Worm (Caenorhabditis elegans) whole organism, early embryonic: Measurements from ENCODE around the gene fbxa-56.

ENCODE experiments used
- B0310.2 ChIP-seq: sonication (generic microtip); optimal IDR thresholded peaks from 2 replicates; lab custom pipeline; 2016; ENCODE audit warnings: mild to moderate bottlenecking, missing genetic modification characterization, missing compliant biosample characterization
- F13C5.2 ChIP-seq: sonication (generic microtip); optimal IDR thresholded peaks from 2 replicates; lab custom pipeline; 2017; ENCODE audit warnings: mild to moderate bottlenecking, missing genetic modification characterization, inconsistent platforms, missing compliant biosample characterization
- aly-1 ChIP-seq: sonication (generic microtip); optimal IDR thresholded peaks from 2 replicates; lab custom pipeline; 2016; ENCODE audit warnings: missing genetic modification characterization, missing compliant biosample characterization
- ama-1 ChIP-seq: fragments of 150-350 bp; optimal IDR thresholded peaks from 2 replicates; lab custom pipeline; 2014
- ceh-13 ChIP-seq: fragments of 200-800 bp; sonication (Bioruptor generic); optimal IDR thresholded peaks from 2 replicates; lab custom pipeline; 2018; ENCODE audit warnings: mild to moderate bottlenecking, missing genetic modification characterization, missing compliant biosample characterization
- ets-7 ChIP-seq: sonication (generic microtip); optimal IDR thresholded peaks from 2 replicates; lab custom pipeline; 2016; ENCODE audit warnings: missing genotype, missing genetic modification characterization, missing compliant biosample characterization
- flt-1 ChIP-seq: fragments of 200-800 bp; sonication (Bioruptor generic); IDR thresholded peaks from 2 replicates; pipeline ENCODE4 v1.3.6; 2022; ENCODE audit warnings: missing genetic modification characterization, missing compliant biosample characterization
- hmbx-1 ChIP-seq: sonication (generic microtip); optimal IDR thresholded peaks from 2 replicates; lab custom pipeline; 2016; ENCODE audit warnings: mild to moderate bottlenecking, missing genetic modification characterization, missing compliant biosample characterization
- hmg-4 ChIP-seq: fragments of 200-800 bp; sonication (Bioruptor generic); optimal IDR thresholded peaks from 2 replicates; lab custom pipeline; 2018; ENCODE audit warnings: mild to moderate bottlenecking, missing genetic modification characterization, missing compliant biosample characterization
- scrt-1 ChIP-seq: fragments of 200-800 bp; sonication (Bioruptor generic); IDR thresholded peaks from 2 replicates; pipeline ENCODE4 v1.3.6; 2022; ENCODE audit warnings: missing genetic modification characterization, missing compliant biosample characterization
- tra-4 ChIP-seq: sonication (generic microtip); optimal IDR thresholded peaks from 2 replicates; lab custom pipeline; 2017; ENCODE audit warnings: missing genetic modification characterization, missing compliant biosample characterization

ce11 chrIII:901600-902250 lies 36.1 kb downstream of the fbxa-56 start:
- no peak for TF ChIP-seq ceh-13 (GFP tag; lab: Kevin White, UChicago)
- TF ChIP-seq ama-1 (lab: Kevin White, UChicago): no peak
- TF ChIP-seq hmg-4: no peak
- no peak for TF ChIP-seq flt-1
- no peak for TF ChIP-seq scrt-1
- TF ChIP-seq ets-7 (tag; lab: Kevin White, UChicago): no peak
- TF ChIP-seq B0310.2 (tag; lab: Kevin White, UChicago): no peak
- no peak for TF ChIP-seq aly-1 (tag; lab: Kevin White, UChicago)
- TF ChIP-seq tra-4 (tag; lab: Kevin White, UChicago): no peak
- no peak for TF ChIP-seq F13C5.2
- TF ChIP-seq hmbx-1 (tag; lab: Kevin White, UChicago): no peak
